Worm (Caenorhabditis elegans): ENCODE results near the gene C08F11.1.

ce11 chrIV:13664090-13664489, 40.5 kb downstream of the C08F11.1 start, which contains the start of gene Y45F10C.4:
- TF ChIP-seq nhr-76 (tag; optimal IDR thresholded peaks at IDR 0.05) (no peak), unc-39 (tag; optimal IDR thresholded peaks at IDR 0.05) (no peak), lsy-2 (tag; optimal IDR thresholded peaks at IDR 0.05) (no peak), elt-3 (tag; optimal IDR thresholded peaks at IDR 0.05) (no peak), snpc-4 (tag; optimal IDR thresholded peaks at IDR 0.05) (no peak)

Data from whole organism, mixed stage, embryonic.